Fruit fly (Drosophila melanogaster) whole organism, embryonic: Measurements from ENCODE around the gene Vps2.

ENCODE experiments used
- Asciz ChIP-seq: fragments of 200-800 bp; sonication (Bioruptor generic); optimal IDR thresholded peaks from 2 replicates; lab custom pipeline; 2017; ENCODE audit warnings: missing biosample characterization, mild to moderate bottlenecking, missing genetic modification characterization, missing genetic modification reagents
- CG10321 ChIP-seq: fragments of 200-800 bp; sonication (Bioruptor generic); IDR thresholded peaks from 2 replicates; pipeline ENCODE4 v1.3.6; 2022; ENCODE audit warnings: missing biosample characterization, missing genetic modification characterization
- CG10366 ChIP-seq: fragments of 200-800 bp; sonication (Bioruptor generic); IDR thresholded peaks from 2 replicates; pipeline ENCODE4 v1.3.6; 2022; ENCODE audit warnings: missing biosample characterization, missing genetic modification characterization
- CG12104 ChIP-seq: fragments of 200-800 bp; sonication (Bioruptor generic); optimal IDR thresholded peaks from 3 replicates; lab custom pipeline; 2016; ENCODE audit warnings: missing biosample characterization, missing genetic modification characterization
- CG1233 ChIP-seq: fragments of 200-800 bp; sonication (Bioruptor generic); optimal IDR thresholded peaks from 4 replicates; lab custom pipeline; 2018; ENCODE audit warnings: missing biosample characterization, mild to moderate bottlenecking, missing genetic modification characterization
- CG12942 ChIP-seq: fragments of 200-800 bp; sonication (Bioruptor generic); optimal IDR thresholded peaks from 3 replicates; lab custom pipeline; 2016; ENCODE audit warnings: missing biosample characterization, missing genetic modification characterization
- CG13775 ChIP-seq: fragments of 200-800 bp; sonication (Bioruptor generic); optimal IDR thresholded peaks from 3 replicates; lab custom pipeline; 2017; ENCODE audit warnings: missing biosample characterization, mild to moderate bottlenecking, missing genetic modification characterization
- CG15073 ChIP-seq: fragments of 200-800 bp; sonication (Bioruptor generic); optimal IDR thresholded peaks from 2 replicates; lab custom pipeline; 2016; ENCODE audit warnings: missing biosample characterization, missing genetic modification characterization
- CG15514 ChIP-seq: fragments of 200-800 bp; sonication (Bioruptor generic); optimal IDR thresholded peaks from 3 replicates; lab custom pipeline; 2017; ENCODE audit warnings: missing biosample characterization, missing genetic modification characterization, mild to moderate bottlenecking, moderate library complexity, missing genetic modification reagents
- CG1602 ChIP-seq: fragments of 200-800 bp; sonication (Bioruptor generic); optimal IDR thresholded peaks from 3 replicates; lab custom pipeline; 2016; ENCODE audit warnings: missing biosample characterization, missing genetic modification characterization
- CG16863 ChIP-seq: fragments of 200-800 bp; sonication (Bioruptor generic); optimal IDR thresholded peaks from 3 replicates; lab custom pipeline; 2016; ENCODE audit warnings: missing biosample characterization, missing genetic modification characterization
- CG17186 ChIP-seq: fragments of 200-800 bp; sonication (Bioruptor generic); optimal IDR thresholded peaks from 3 replicates; lab custom pipeline; 2017; ENCODE audit warnings: missing biosample characterization, missing genetic modification reagents, missing genetic modification characterization
- CG17612 ChIP-seq: fragments of 200-800 bp; sonication (Bioruptor generic); IDR thresholded peaks from 2 replicates; pipeline ENCODE4 v1.3.6; 2022; ENCODE audit warnings: missing biosample characterization, missing genetic modification characterization
- CG3163 ChIP-seq: fragments of 200-800 bp; sonication (Bioruptor generic); optimal IDR thresholded peaks from 3 replicates; lab custom pipeline; 2016; ENCODE audit warnings: missing biosample characterization, missing genetic modification characterization
- CG32532 ChIP-seq: fragments of 200-800 bp; sonication (Bioruptor generic); IDR thresholded peaks from 2 replicates; pipeline ENCODE4 v1.3.6; 2022; ENCODE audit warnings: missing biosample characterization, missing genetic modification characterization
- CG33557 ChIP-seq: fragments of 200-800 bp; sonication (Bioruptor generic); optimal IDR thresholded peaks from 2 replicates; lab custom pipeline; 2019; ENCODE audit warnings: missing biosample characterization, mild to moderate bottlenecking, missing genetic modification characterization, moderate library complexity
- CG4328 ChIP-seq: fragments of 200-800 bp; sonication (Bioruptor generic); optimal IDR thresholded peaks from 3 replicates; lab custom pipeline; 2017; ENCODE audit warnings: missing biosample characterization, missing genetic modification reagents, missing genetic modification characterization
- CG4854 ChIP-seq: fragments of 200-800 bp; sonication (Bioruptor generic); optimal IDR thresholded peaks from 2 replicates; lab custom pipeline; 2016; ENCODE audit warnings: missing biosample characterization, missing genetic modification characterization, inconsistent platforms
- CG5245 ChIP-seq: fragments of 200-800 bp; sonication (Bioruptor generic); optimal IDR thresholded peaks from 3 replicates; lab custom pipeline; 2016; ENCODE audit warnings: missing biosample characterization, missing genetic modification characterization
- CG6654 ChIP-seq: fragments of 200-800 bp; sonication (Bioruptor generic); optimal IDR thresholded peaks from 2 replicates; lab custom pipeline; 2017; ENCODE audit warnings: missing biosample characterization, mild to moderate bottlenecking, missing genetic modification characterization
- CHES-1-like ChIP-seq: fragments of 200-800 bp; sonication (Bioruptor generic); optimal IDR thresholded peaks from 2 replicates; lab custom pipeline; 2016; ENCODE audit warnings: missing biosample characterization, missing genetic modification characterization
- D ChIP-seq, 2 experiments: fragments of 200-800 bp in 1 of 2; fragments of >200 bp in 1 of 2; sonication (Bioruptor generic) in 1 of 2; optimal IDR thresholded peaks; 2 replicates in 1 of 2; 3 replicates in 1 of 2; lab custom pipeline; 2017; ENCODE audit warnings: mild to moderate bottlenecking in 1 of 2, missing biosample characterization in 1 of 2, missing genetic modification characterization in 1 of 2, missing genetic modification reagents in 1 of 2
- E2f1 ChIP-seq: fragments of 200-800 bp; sonication (Bioruptor generic); IDR thresholded peaks from 2 replicates; pipeline ENCODE4 v1.3.6; 2022; ENCODE audit warnings: missing biosample characterization, missing genetic modification characterization
- Fer1 ChIP-seq: fragments of 200-800 bp; sonication (Bioruptor generic); optimal IDR thresholded peaks from 2 replicates; lab custom pipeline; 2017; ENCODE audit warnings: missing biosample characterization, mild to moderate bottlenecking, missing genetic modification characterization
- Fer3 ChIP-seq: fragments of 200-800 bp; sonication (Bioruptor generic); optimal IDR thresholded peaks from 2 replicates; lab custom pipeline; 2018; ENCODE audit warnings: missing biosample characterization, mild to moderate bottlenecking, missing genetic modification characterization, moderate library complexity
- Gsc ChIP-seq: fragments of 200-800 bp; sonication (Bioruptor generic); IDR thresholded peaks from 2 replicates; pipeline ENCODE4 v1.3.6; 2022; ENCODE audit warnings: missing biosample characterization, missing genetic modification characterization
- Mes4 ChIP-seq: fragments of 200-800 bp; sonication (Bioruptor generic); optimal IDR thresholded peaks from 2 replicates; lab custom pipeline; 2016; ENCODE audit warnings: missing biosample characterization, missing genetic modification characterization
- Nf-YA ChIP-seq: fragments of 200-800 bp; sonication (Bioruptor generic); IDR thresholded peaks from 2 replicates; pipeline ENCODE4 v1.3.6; 2022; ENCODE audit warnings: missing biosample characterization, missing genetic modification characterization
- Optix ChIP-seq: fragments of 200-800 bp; sonication (Bioruptor generic); IDR thresholded peaks from 3 replicates; pipeline ENCODE4 v1.3.6; 2022; ENCODE audit warnings: missing biosample characterization, missing genetic modification characterization
- Sry-β ChIP-seq: fragments of 200-800 bp; sonication (Bioruptor generic); optimal IDR thresholded peaks from 2 replicates; lab custom pipeline; 2018; ENCODE audit warnings: missing biosample characterization, mild to moderate bottlenecking, missing genetic modification characterization, moderate library complexity
- Sry-δ ChIP-seq: fragments of 200-800 bp; sonication (Bioruptor generic); optimal IDR thresholded peaks from 2 replicates; lab custom pipeline; 2016; ENCODE audit warnings: missing biosample characterization, missing genetic modification characterization
- ase ChIP-seq: fragments of 200-800 bp; sonication (Bioruptor generic); IDR thresholded peaks from 3 replicates; pipeline ENCODE4 v1.3.6; 2022; ENCODE audit warnings: missing biosample characterization, missing genetic modification characterization
- cg ChIP-seq: fragments of 200-800 bp; sonication (Bioruptor generic); optimal IDR thresholded peaks from 3 replicates; lab custom pipeline; 2019; ENCODE audit warnings: missing biosample characterization, mild to moderate bottlenecking, missing genetic modification characterization, moderate library complexity
- disco-r ChIP-seq: fragments of 200-800 bp; sonication (Bioruptor generic); optimal IDR thresholded peaks from 2 replicates; lab custom pipeline; 2016; ENCODE audit warnings: missing biosample characterization, missing genetic modification characterization
- fd3F ChIP-seq: fragments of 200-800 bp; sonication (Bioruptor generic); optimal IDR thresholded peaks from 2 replicates; lab custom pipeline; 2018; ENCODE audit warnings: missing biosample characterization, mild to moderate bottlenecking, missing genetic modification characterization, moderate library complexity
- fd64A ChIP-seq: fragments of 200-800 bp; sonication (Bioruptor generic); optimal IDR thresholded peaks from 3 replicates; lab custom pipeline; 2018; ENCODE audit warnings: missing biosample characterization, mild to moderate bottlenecking, missing genetic modification characterization
- fd96Cb ChIP-seq: fragments of 200-800 bp; sonication (Bioruptor generic); optimal IDR thresholded peaks from 2 replicates; lab custom pipeline; 2018; ENCODE audit warnings: missing biosample characterization, mild to moderate bottlenecking, missing genetic modification characterization, moderate library complexity
- gcm ChIP-seq: fragments of 200-800 bp; sonication (Bioruptor generic); optimal IDR thresholded peaks from 2 replicates; lab custom pipeline; 2019; ENCODE audit warnings: missing biosample characterization, mild to moderate bottlenecking, missing genetic modification characterization, moderate library complexity
- gem ChIP-seq: fragments of 200-800 bp; sonication (Bioruptor generic); optimal IDR thresholded peaks from 2 replicates; lab custom pipeline; 2019; ENCODE audit warnings: missing biosample characterization, mild to moderate bottlenecking, missing genetic modification characterization, moderate library complexity
- h ChIP-seq: fragments of >200 bp; optimal IDR thresholded peaks from 2 replicates; lab custom pipeline; 2017
- kay ChIP-seq: fragments of 200-800 bp; sonication (Bioruptor generic); optimal IDR thresholded peaks from 2 replicates; lab custom pipeline; 2016; ENCODE audit warnings: missing biosample characterization, missing genetic modification characterization
- nerfin-2 ChIP-seq: fragments of 200-800 bp; sonication (Bioruptor generic); IDR thresholded peaks from 2 replicates; pipeline ENCODE4 v1.3.6; 2022; ENCODE audit warnings: missing biosample characterization, missing genetic modification characterization; ENCODE audit not compliant: partially characterized antibody
- pfk ChIP-seq: fragments of 200-800 bp; sonication (Bioruptor generic); optimal IDR thresholded peaks from 2 replicates; lab custom pipeline; 2018; ENCODE audit warnings: missing biosample characterization, mild to moderate bottlenecking, missing genetic modification characterization, moderate library complexity
- pzg ChIP-seq: fragments of 200-800 bp; sonication (Bioruptor generic); optimal IDR thresholded peaks from 3 replicates; lab custom pipeline; 2018; ENCODE audit warnings: missing biosample characterization, mild to moderate bottlenecking, missing genetic modification characterization, moderate library complexity
- ranshi ChIP-seq: fragments of 200-800 bp; sonication (Bioruptor generic); IDR thresholded peaks from 2 replicates; pipeline ENCODE4 v1.3.6; 2022; ENCODE audit warnings: missing biosample characterization, missing genetic modification characterization
- sisA ChIP-seq: fragments of 200-800 bp; sonication (Bioruptor generic); IDR thresholded peaks from 2 replicates; pipeline ENCODE4 v1.3.6; 2022; ENCODE audit warnings: missing biosample characterization, missing genetic modification characterization
- tap ChIP-seq: fragments of 200-800 bp; optimal IDR thresholded peaks from 3 replicates; lab custom pipeline; 2019; ENCODE audit warnings: missing biosample characterization, mild to moderate bottlenecking, missing genetic modification characterization, moderate library complexity
- tll ChIP-seq, 2 experiments: fragments of 200-800 bp in 1 of 2; fragments of >200 bp in 1 of 2; sonication (Bioruptor generic) in 1 of 2; optimal IDR thresholded peaks; 2 replicates each; lab custom pipeline; 2017 to 2019; ENCODE audit warnings: missing biosample characterization in 2 of 2, missing genetic modification characterization in 2 of 2, mild to moderate bottlenecking in 1 of 2, moderate library complexity in 1 of 2
- twi ChIP-seq: fragments of 200-800 bp; optimal IDR thresholded peaks from 2 replicates; lab custom pipeline; 2019; ENCODE audit warnings: missing biosample characterization, mild to moderate bottlenecking, missing genetic modification characterization, moderate library complexity

The Vps2 gene

dm6 chr3R:26041417-26042101, 11.1 kb upstream of the Vps2 start, which contains the start of gene gro (continued):
- no peak for TF ChIP-seq tll (GFP tag; optimal IDR thresholded peaks at IDR 0.05; lab: Kevin White, UChicago)
- TF ChIP-seq CG5245 (GFP tag; lab: Kevin White, UChicago), result peak; percentile 42
- TF ChIP-seq CG1233 (GFP tag; lab: Kevin White, UChicago), result peak; percentile 55
- TF ChIP-seq CG16863, result peak; percentile 72
- peak; percentile 30 for TF ChIP-seq CG4328 (GFP tag; lab: Kevin White, UChicago)
- peak; percentile 27 for TF ChIP-seq fd96Cb (tag; lab: Kevin White, UChicago)
- no peak for TF ChIP-seq CG15073 (GFP tag; lab: Kevin White, UChicago)
- no peak for TF ChIP-seq Gsc
- peak; percentile 62 for TF ChIP-seq CG10366 (GFP tag; lab: Robert Waterston, UW)
- TF ChIP-seq E2f1 (GFP tag; lab: Robert Waterston, UW), result peak; percentile 68
- TF ChIP-seq CG17612 (GFP tag; lab: Robert Waterston, UW), result no peak
- TF ChIP-seq Nf-YA, result peak; percentile 58; the same call in 1 of the 2 replicates
- TF ChIP-seq CG12942, result peak; percentile 65
- TF ChIP-seq Sry-δ, result peak; percentile 82
- TF ChIP-seq Fer1 (GFP tag; lab: Kevin White, UChicago), result peak; percentile 49
- TF ChIP-seq CG33557, result peak; percentile 42
- no peak for TF ChIP-seq CG6654 (GFP tag; lab: Kevin White, UChicago)
- 0 out of 3 replicates have a peak, but pooled peaks have one; percentile 44 for TF ChIP-seq ase
- peak; percentile 97 for TF ChIP-seq pzg (GFP tag; lab: Kevin White, UChicago)
- no peak for TF ChIP-seq h
- peak; percentile 78 for TF ChIP-seq nerfin-2 (GFP tag; lab: Robert Waterston, UW)
- peak; percentile 75 for TF ChIP-seq ranshi (GFP tag; lab: Robert Waterston, UW)
- peak; percentile 90 for TF ChIP-seq CG17186
- TF ChIP-seq CG4854 (GFP tag; lab: Kevin White, UChicago), result peak; percentile 72
- no peak for TF ChIP-seq cg (GFP tag; lab: Kevin White, UChicago)
- TF ChIP-seq sisA, result peak; percentile 65
- TF ChIP-seq disco-r (GFP tag; lab: Kevin White, UChicago), result peak; percentile 68
- no peak for TF ChIP-seq CG10321 (GFP tag; lab: Robert Waterston, UW)
- TF ChIP-seq fd3F, result peak; percentile 45
- peak; percentile 65 for TF ChIP-seq Fer3
- TF ChIP-seq pfk (GFP tag; lab: Kevin White, UChicago), result peak; percentile 31
- TF ChIP-seq Asciz (GFP tag; lab: Kevin White, UChicago), result peak; percentile 9
- TF ChIP-seq tap (tag; lab: Kevin White, UChicago), result no peak
- TF ChIP-seq CG32532 (GFP tag; lab: Robert Waterston, UW), result peak; percentile 65; the same call in 1 of the 2 replicates
- peak; percentile 72 for TF ChIP-seq CG13775 (GFP tag; lab: Kevin White, UChicago)
- no peak for TF ChIP-seq D (optimal IDR thresholded peaks at IDR 0.05; lab: Kevin White, UChicago)
- TF ChIP-seq D (GFP tag; optimal IDR thresholded peaks at IDR 0.05; lab: Kevin White, UChicago), result peak; percentile 26
- TF ChIP-seq CG3163 (GFP tag; lab: Kevin White, UChicago), result peak; percentile 65
- TF ChIP-seq CHES-1-like, result peak; percentile 81
- TF ChIP-seq kay (GFP tag; lab: Kevin White, UChicago), result peak; percentile 46
- no peak for TF ChIP-seq Optix (GFP tag; lab: Robert Waterston, UW)
- TF ChIP-seq Sry-β (GFP tag; lab: Kevin White, UChicago), result peak; percentile 11
- peak; percentile 60 for TF ChIP-seq CG1602 (GFP tag; lab: Kevin White, UChicago)
- peak; percentile 24 for TF ChIP-seq twi (tag; lab: Kevin White, UChicago)
- TF ChIP-seq gem, result peak; percentile 78
- peak; percentile 99 for TF ChIP-seq CG15514 (GFP tag; lab: Kevin White, UChicago)
- peak; percentile 71 for TF ChIP-seq CG12104 (GFP tag; lab: Kevin White, UChicago)
- TF ChIP-seq Mes4, result peak; percentile 50
- no peak for TF ChIP-seq gcm (GFP tag; lab: Kevin White, UChicago)
- no peak for TF ChIP-seq fd64A (GFP tag; lab: Kevin White, UChicago)
